Worm (Caenorhabditis elegans) whole organism, dauer: ENCODE measurements around the gene prkl-1.

ENCODE experiments used
- unc-62 ChIP-seq: sonication (generic microtip); optimal IDR thresholded peaks from 2 replicates; lab custom pipeline; 2017; ENCODE audit warnings: missing biosample characterization, missing genetic modification reagents, missing genetic modification characterization

prkl-1 gene

ce11 chrIV:7010195-7010594, 23.5 kb upstream of the prkl-1 start:
- TF ChIP-seq unc-62 (GFP tag; lab: Kevin White, UChicago), result no peak

- no peak for TF ChIP-seq unc-62 (GFP tag; lab: Kevin White, UChicago)
Measured at ce11 chrIV:7009531-7009930, 22.8 kb upstream of the prkl-1 start, which contains the start of gene C25A8.2. Gene C25A8.2 (plus strand): TSS chrIV:7009831.

DNA sequence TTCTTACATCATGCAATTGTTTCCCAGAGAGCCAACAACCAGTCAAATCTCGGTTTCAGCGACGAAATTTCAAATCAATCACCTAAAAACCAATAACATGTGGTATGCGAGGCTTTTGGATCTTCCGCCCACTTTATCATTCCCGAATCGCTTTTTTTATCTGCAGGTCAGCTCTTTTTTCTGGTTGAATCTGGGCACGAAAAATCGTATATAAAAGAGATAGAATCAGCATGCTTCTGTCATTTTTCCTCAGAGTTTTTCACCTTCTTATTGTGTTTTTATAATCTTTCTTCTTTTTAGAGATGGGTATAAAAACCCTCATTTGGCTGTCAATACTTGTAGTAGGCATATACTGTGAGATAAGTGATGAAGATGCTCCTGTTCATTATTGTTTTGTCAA, 16.6 kb upstream of the prkl-1 start, which contains the start of gene cht-3:
cht-3 (plus strand) TSS at position 301 of the 400 bp plus-strand sequence.
- no peak for TF ChIP-seq unc-62 (GFP tag; lab: Kevin White, UChicago)

DNA sequence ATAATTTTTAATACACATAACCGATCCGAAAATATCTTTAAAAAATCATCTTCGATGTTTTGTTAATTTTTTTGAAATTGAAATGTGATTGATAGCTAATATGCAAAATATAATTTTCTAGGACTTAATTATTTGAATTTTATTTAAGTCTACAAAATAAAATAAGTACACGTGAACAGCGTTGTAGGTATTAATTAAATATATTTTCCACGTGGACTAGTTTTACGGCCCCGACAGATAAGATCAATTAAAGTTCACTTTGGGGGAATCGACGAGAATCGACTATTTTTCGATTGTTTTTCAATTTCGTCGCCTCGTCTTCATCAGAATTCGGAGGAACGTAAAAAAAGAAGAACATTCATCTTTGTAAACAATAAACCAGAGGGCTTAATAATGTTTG, 12.5 kb upstream of the prkl-1 start, which contains the start of gene C25A8.5:
C25A8.5 (plus strand) TSS at position 301 of the 400 bp plus-strand sequence.
- TF ChIP-seq unc-62 (GFP tag; lab: Kevin White, UChicago), result no peak

- no peak for TF ChIP-seq unc-62 (GFP tag; lab: Kevin White, UChicago)
Measured at ce11 chrIV:6997918-6998317, 11.2 kb upstream of the prkl-1 start.

DNA sequence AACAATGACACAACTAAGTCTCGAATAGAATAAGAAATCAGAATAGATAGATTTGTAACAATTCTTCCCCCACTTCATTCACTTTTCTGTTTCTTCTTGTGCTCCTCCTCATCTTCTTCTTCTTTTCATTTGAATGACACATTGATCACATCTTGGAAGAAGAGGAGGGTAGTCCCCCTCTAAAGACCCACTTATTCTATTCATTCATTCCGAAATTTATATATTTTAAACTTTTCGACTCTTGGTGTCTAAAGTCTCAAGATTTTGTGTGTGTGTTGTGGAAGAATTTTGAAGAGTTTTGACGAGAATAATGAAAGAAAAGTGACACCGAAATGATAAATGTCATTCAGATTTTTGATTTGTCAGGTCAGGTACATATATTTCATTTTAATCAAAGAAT, 4.3 kb upstream of the prkl-1 start:
- TF ChIP-seq unc-62 (GFP tag; lab: Kevin White, UChicago), result no peak

- TF ChIP-seq unc-62 (GFP tag; lab: Kevin White, UChicago), result no peak
Measured at ce11 chrIV:6984449-6985380, 2.0 kb downstream of the prkl-1 start.

DNA sequence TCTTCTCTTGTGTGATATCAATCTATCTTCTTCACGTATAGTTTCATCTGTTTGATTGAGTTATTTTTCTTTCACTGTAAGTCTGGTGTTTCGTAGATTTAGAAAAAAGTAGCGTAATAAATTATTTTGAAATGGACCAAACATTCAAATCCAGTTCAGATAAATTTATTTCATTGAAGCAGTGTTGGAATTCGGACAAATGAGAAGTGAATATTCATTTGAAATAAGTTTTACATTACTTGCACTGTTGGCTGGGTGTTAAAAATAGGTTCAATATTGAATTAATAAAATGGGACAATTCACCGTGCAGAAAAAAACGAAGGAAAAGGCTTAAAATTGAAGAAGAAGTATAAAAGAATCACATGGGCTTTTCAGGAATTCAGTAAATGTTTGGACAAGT, 8.1 kb downstream of the prkl-1 start:
- TF ChIP-seq unc-62 (GFP tag; lab: Kevin White, UChicago), result no peak

DNA sequence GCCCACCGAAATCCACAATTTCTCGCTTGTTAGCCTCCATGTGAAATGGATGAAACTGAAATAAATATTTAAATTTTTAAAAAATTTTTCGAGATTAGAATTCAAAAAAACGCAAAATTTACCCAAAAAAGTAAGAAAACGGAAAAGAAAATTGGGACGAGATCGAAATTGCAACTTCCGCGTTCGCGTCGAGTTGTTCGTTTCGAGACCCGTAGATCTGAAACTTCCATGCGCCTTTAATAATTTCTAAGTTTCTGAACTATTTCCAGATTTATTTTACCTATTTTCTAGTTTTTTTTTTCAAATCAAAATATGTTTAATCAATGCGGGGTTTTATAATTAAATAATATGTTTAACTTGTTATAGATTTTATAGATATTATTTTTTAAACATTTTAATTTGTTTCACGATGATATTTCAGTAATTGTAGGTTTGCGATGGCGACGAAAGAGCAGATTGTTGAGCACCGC, 9.6 kb downstream of the prkl-1 start, which contains the start of the genes pgl-1 and him-3:
pgl-1 (minus strand) TSS at position 230 of the 470 bp plus-strand sequence.
him-3 (plus strand) TSS at position 420 of the 470 bp plus-strand sequence.
- no peak for TF ChIP-seq unc-62 (GFP tag; lab: Kevin White, UChicago)

DNA sequence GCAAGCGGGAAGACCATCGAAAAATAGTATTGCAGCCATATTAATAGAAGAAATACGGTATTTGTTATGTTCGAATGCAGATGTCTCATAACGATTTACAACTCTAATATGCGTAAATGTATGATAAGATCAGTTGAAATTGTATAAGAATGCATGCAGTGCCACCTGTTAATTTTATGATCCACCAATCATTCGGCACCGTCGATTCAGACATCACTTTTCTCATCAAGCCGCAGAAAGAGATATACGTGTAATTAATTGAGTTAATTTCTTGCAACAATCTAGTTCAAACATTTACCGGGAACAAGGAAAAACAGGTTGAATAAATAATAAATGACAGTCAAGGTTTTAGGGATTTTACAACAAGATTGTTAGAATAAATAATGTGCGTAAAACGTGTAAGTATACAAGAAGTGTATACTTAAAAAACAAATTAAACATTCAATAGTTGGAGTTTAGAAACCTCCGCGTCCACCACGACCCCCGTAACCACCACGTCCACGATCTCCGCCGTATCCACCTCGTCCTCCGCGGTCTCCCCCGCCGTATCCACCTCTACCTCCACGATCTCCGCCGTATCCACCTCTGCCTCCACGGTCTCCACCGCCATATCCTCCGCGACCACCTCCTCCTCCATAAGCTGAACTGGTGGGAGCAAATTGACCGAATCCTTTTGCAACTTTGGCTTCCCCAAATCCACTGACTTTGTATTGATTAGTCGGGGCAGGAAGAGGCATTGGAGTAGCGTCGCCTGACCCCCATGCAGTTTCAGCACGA, 12.4 kb downstream of the prkl-1 start:
- TF ChIP-seq unc-62 (GFP tag; lab: Kevin White, UChicago), result no peak

ce11 chrIV:6972427-6972826, 14.3 kb downstream of the prkl-1 start, which contains the start of gene nhr-249:
Gene nhr-249 (minus strand): TSS chrIV:6972527.
- no peak for TF ChIP-seq unc-62 (GFP tag; lab: Kevin White, UChicago)

DNA sequence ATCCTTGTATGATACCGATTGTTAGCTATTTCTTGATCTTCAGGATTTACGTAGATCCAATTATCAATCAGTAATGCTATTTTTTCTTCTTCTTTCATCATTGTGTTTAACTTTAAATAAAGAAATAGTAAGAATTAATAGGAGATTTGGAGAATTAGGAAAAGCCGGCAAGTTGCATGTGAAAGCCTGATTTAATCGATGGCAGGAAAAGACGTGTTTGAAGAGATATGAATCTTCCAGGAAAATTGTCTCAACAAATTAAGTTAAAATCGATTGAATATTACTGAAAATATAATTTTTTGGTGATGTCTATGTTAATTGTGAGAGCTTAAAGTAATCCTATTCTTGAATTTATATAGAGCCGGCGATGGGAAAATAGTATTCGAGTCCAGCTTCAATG, 15.5 kb downstream of the prkl-1 start, which contains the start of gene ZK381.62:
ZK381.62 (minus strand) TSS at position 101 of the 400 bp plus-strand sequence.
- TF ChIP-seq unc-62 (GFP tag; lab: Kevin White, UChicago), result no peak

DNA sequence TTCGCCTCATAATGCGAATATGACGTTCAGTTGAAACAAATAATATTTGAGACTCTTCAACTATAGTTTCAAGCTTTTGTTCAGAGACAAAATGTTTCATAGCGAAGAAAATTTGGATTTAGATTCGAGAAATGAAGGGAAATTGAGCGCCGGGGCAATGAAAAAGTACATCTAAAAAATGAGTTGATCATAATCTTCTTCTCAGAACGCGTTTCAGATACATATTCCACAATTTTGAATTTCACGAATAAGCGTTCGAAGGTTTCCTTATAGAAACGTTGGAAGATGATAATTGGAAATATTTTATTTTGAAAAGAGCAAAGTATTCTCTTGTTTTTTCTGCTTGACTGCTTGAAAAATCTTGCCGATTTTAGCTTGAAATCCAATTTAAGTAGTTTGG, 16.5 kb downstream of the prkl-1 start, which contains the start of gene ZK381.8:
ZK381.8 (minus strand) TSS at position 101 of the 400 bp plus-strand sequence.
- TF ChIP-seq unc-62 (GFP tag; lab: Kevin White, UChicago), result no peak

DNA sequence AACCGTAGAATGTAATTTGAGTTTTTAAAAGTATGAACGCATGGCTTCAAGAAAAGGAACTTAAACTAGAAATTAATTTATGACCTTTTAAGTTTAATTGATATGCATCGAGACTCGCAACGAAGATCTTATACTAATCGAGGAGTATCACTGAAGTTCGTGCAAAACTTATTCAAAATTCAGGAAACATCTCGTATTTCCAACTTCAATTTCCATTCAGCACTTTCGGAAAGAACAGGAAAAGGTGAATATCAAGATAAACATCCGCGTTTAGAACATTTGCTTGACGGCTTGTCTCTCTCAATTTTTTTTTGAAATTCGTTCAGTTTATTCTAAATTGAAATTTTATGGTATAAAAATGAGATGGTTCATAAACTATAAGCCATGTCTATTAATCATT, 21.5 kb downstream of the prkl-1 start, which contains the start of gene ZK381.2:
ZK381.2 (plus strand) TSS at position 301 of the 400 bp plus-strand sequence.
- TF ChIP-seq unc-62 (GFP tag; lab: Kevin White, UChicago), result no peak

DNA sequence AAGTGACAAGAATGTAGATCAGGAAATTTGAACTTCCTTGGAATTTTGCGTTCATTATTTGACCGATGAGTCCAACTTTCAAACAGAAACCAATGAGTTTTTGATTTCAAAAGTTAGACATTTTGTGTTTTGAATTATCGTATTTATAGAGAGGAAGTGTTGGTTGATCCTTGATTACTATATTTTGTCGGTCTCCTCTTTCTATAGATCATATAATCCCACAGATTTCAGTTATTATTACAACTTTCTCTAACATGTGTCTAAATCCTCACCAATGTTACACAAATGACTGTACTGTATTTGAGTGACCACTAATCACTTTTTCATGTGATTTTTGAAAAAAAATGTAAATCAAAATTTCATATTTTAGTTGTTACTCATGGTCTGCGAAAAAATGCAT, 22.2 kb downstream of the prkl-1 start, which contains the start of gene B0478.3:
B0478.3 (minus strand) TSS at position 101 of the 400 bp plus-strand sequence.
- no peak for TF ChIP-seq unc-62 (GFP tag; lab: Kevin White, UChicago)
